Worm (Caenorhabditis elegans) whole organism, early embryonic: ENCODE data around the gene F47C12.8.
A peak's percentile ranks its signal among the peaks of the same experiment; 100 is the strongest.

Experiments
- B0310.2 ChIP-seq: sonication (generic microtip); optimal IDR thresholded peaks from 2 replicates; lab custom pipeline; 2016; ENCODE audit warnings: mild to moderate bottlenecking, missing genetic modification characterization, missing compliant biosample characterization
- F13C5.2 ChIP-seq: sonication (generic microtip); optimal IDR thresholded peaks from 2 replicates; lab custom pipeline; 2017; ENCODE audit warnings: mild to moderate bottlenecking, missing genetic modification characterization, inconsistent platforms, missing compliant biosample characterization
- aly-1 ChIP-seq: sonication (generic microtip); optimal IDR thresholded peaks from 2 replicates; lab custom pipeline; 2016; ENCODE audit warnings: missing genetic modification characterization, missing compliant biosample characterization
- ama-1 ChIP-seq: fragments of 150-350 bp; optimal IDR thresholded peaks from 2 replicates; lab custom pipeline; 2014
- ceh-13 ChIP-seq: fragments of 200-800 bp; sonication (Bioruptor generic); optimal IDR thresholded peaks from 2 replicates; lab custom pipeline; 2018; ENCODE audit warnings: mild to moderate bottlenecking, missing genetic modification characterization, missing compliant biosample characterization
- ceh-36 ChIP-seq: sonication (generic microtip); optimal IDR thresholded peaks from 2 replicates; lab custom pipeline; 2016; ENCODE audit warnings: missing genetic modification characterization, inconsistent platforms, missing compliant biosample characterization
- ets-7 ChIP-seq: sonication (generic microtip); optimal IDR thresholded peaks from 2 replicates; lab custom pipeline; 2016; ENCODE audit warnings: missing genotype, missing genetic modification characterization, missing compliant biosample characterization
- flt-1 ChIP-seq: fragments of 200-800 bp; sonication (Bioruptor generic); IDR thresholded peaks from 2 replicates; pipeline ENCODE4 v1.3.6; 2022; ENCODE audit warnings: missing genetic modification characterization, missing compliant biosample characterization
- hmbx-1 ChIP-seq: sonication (generic microtip); optimal IDR thresholded peaks from 2 replicates; lab custom pipeline; 2016; ENCODE audit warnings: mild to moderate bottlenecking, missing genetic modification characterization, missing compliant biosample characterization
- hmg-4 ChIP-seq: fragments of 200-800 bp; sonication (Bioruptor generic); optimal IDR thresholded peaks from 2 replicates; lab custom pipeline; 2018; ENCODE audit warnings: mild to moderate bottlenecking, missing genetic modification characterization, missing compliant biosample characterization
- hnd-1 ChIP-seq: sonication (generic microtip); optimal IDR thresholded peaks from 2 replicates; lab custom pipeline; 2016; ENCODE audit warnings: missing genetic modification characterization, missing compliant biosample characterization
- pes-1 ChIP-seq: fragments of 200-800 bp; sonication (Bioruptor generic); IDR thresholded peaks from 2 replicates; pipeline ENCODE4 v1.3.6; 2022; ENCODE audit warnings: missing genetic modification reagents, missing genetic modification characterization, missing compliant biosample characterization
- scrt-1 ChIP-seq: fragments of 200-800 bp; sonication (Bioruptor generic); IDR thresholded peaks from 2 replicates; pipeline ENCODE4 v1.3.6; 2022; ENCODE audit warnings: missing genetic modification characterization, missing compliant biosample characterization
- sea-1 ChIP-seq: fragments of 200-800 bp; sonication (Bioruptor generic); conservative IDR thresholded peaks from 2 replicates; pipeline ENCODE4 v1.3.6; 2022; ENCODE audit warnings: missing genetic modification characterization, missing compliant biosample characterization
- tbx-11 ChIP-seq: fragments of 200-800 bp; sonication (Bioruptor generic); IDR thresholded peaks from 2 replicates; pipeline ENCODE4 v1.3.6; 2022; ENCODE audit warnings: missing genetic modification characterization, missing compliant biosample characterization
- tbx-37 ChIP-seq: fragments of 200-800 bp; sonication (Bioruptor generic); conservative IDR thresholded peaks from 2 replicates; pipeline ENCODE4 v1.3.6; 2022; ENCODE audit warnings: missing genetic modification reagents, missing genetic modification characterization, missing compliant biosample characterization
- tra-4 ChIP-seq: sonication (generic microtip); optimal IDR thresholded peaks from 2 replicates; lab custom pipeline; 2017; ENCODE audit warnings: missing genetic modification characterization, missing compliant biosample characterization

The F47C12.8 gene

ce11 chrIV:4032350-4032749 is 33.9 kb upstream of the F47C12.8 start:
- TF ChIP-seq flt-1 (GFP tag; lab: Robert Waterston, UW): no peak
- TF ChIP-seq sea-1 (GFP tag; lab: Robert Waterston, UW): no peak
- TF ChIP-seq ama-1 (lab: Kevin White, UChicago): no peak
- no peak for TF ChIP-seq hnd-1 (tag; lab: Kevin White, UChicago)
- no peak for TF ChIP-seq tbx-11 (GFP tag; lab: Robert Waterston, UW)
- TF ChIP-seq hmg-4 (GFP tag; lab: Kevin White, UChicago): no peak
- no peak for TF ChIP-seq tbx-37 (GFP tag; lab: Robert Waterston, UW)
- TF ChIP-seq pes-1: no peak
- TF ChIP-seq hmbx-1 (tag; lab: Kevin White, UChicago): no peak
- TF ChIP-seq ets-7: no peak
- TF ChIP-seq aly-1 (tag; lab: Kevin White, UChicago): no peak

- no peak for TF ChIP-seq pes-1
- no peak for TF ChIP-seq ets-7
- no peak for TF ChIP-seq hmbx-1 (tag; lab: Kevin White, UChicago)
- TF ChIP-seq tbx-11 (GFP tag; lab: Robert Waterston, UW): no peak
- no peak for TF ChIP-seq hnd-1 (tag; lab: Kevin White, UChicago)
- TF ChIP-seq hmg-4 (GFP tag; lab: Kevin White, UChicago): no peak
- TF ChIP-seq F13C5.2 (tag; lab: Kevin White, UChicago): no peak
Measured at ce11 chrIV:4030917-4031599, 32.6 kb upstream of the F47C12.8 start.

- TF ChIP-seq ets-7: no peak
- no peak for TF ChIP-seq tra-4 (tag; lab: Kevin White, UChicago)
- no peak for TF ChIP-seq aly-1 (tag; lab: Kevin White, UChicago)
- no peak for TF ChIP-seq tbx-11 (GFP tag; lab: Robert Waterston, UW)
Measured at ce11 chrIV:4029288-4029687, 30.9 kb upstream of the F47C12.8 start.

ce11 chrIV:4028177-4028576 is 29.8 kb upstream of the F47C12.8 start:
- TF ChIP-seq aly-1 (tag; lab: Kevin White, UChicago) (peak; percentile 39), ets-7 (no peak), pes-1 (no peak; the same call in 1 of the 2 replicates), hnd-1 (tag; lab: Kevin White, UChicago) (no peak)

ce11 chrIV:4027106-4027888 is 28.9 kb upstream of the F47C12.8 start:
- TF ChIP-seq ama-1 (lab: Kevin White, UChicago) (no peak), scrt-1 (GFP tag; lab: Robert Waterston, UW) (no peak), B0310.2 (no peak), aly-1 (tag; lab: Kevin White, UChicago) (no peak), ceh-13 (GFP tag; lab: Kevin White, UChicago) (no peak), tbx-11 (GFP tag; lab: Robert Waterston, UW) (no peak), hnd-1 (tag; lab: Kevin White, UChicago) (no peak), flt-1 (GFP tag; lab: Robert Waterston, UW) (no peak), F13C5.2 (tag; lab: Kevin White, UChicago) (no peak), hmbx-1 (tag; lab: Kevin White, UChicago) (no peak), ceh-36 (tag; lab: Kevin White, UChicago) (no peak), pes-1 (no peak), sea-1 (GFP tag; lab: Robert Waterston, UW) (no peak), hmg-4 (GFP tag; lab: Kevin White, UChicago) (no peak), tra-4 (tag; lab: Kevin White, UChicago) (no peak), ets-7 (no peak), tbx-37 (GFP tag; lab: Robert Waterston, UW) (no peak)

- TF ChIP-seq hmg-4 (GFP tag; lab: Kevin White, UChicago) (no peak), aly-1 (tag; lab: Kevin White, UChicago) (no peak), tra-4 (tag; lab: Kevin White, UChicago) (no peak), ets-7 (no peak)
Measured at ce11 chrIV:4025923-4026322, 27.5 kb upstream of the F47C12.8 start.

ce11 chrIV:4024159-4025004 is 26.0 kb upstream of the F47C12.8 start:
- TF ChIP-seq tbx-11 (GFP tag; lab: Robert Waterston, UW): no peak
